Worm (Caenorhabditis elegans) whole organism, L4 larva: Measurements from ENCODE around the gene C16C8.18.

Experiments used
- daf-8 ChIP-seq: fragments of 200-800 bp; sonication (Bioruptor generic); IDR thresholded peaks from 2 replicates; pipeline ENCODE4 v1.3.6; 2022; ENCODE audit warnings: missing genetic modification characterization, missing compliant biosample characterization
- fos-1 ChIP-seq: fragments of 150-350 bp; optimal IDR thresholded peaks from 2 replicates; lab custom pipeline; 2014; ENCODE audit warnings: missing biosample characterization, missing genetic modification characterization
- lin-39 ChIP-seq: fragments of 150-350 bp; optimal IDR thresholded peaks from 2 replicates; lab custom pipeline; 2014; ENCODE audit warnings: missing biosample characterization, missing genetic modification reagents, missing genetic modification characterization
- lsy-2 ChIP-seq, 2 experiments: fragments of 150-350 bp in 1 of 2; sonication (generic microtip) in 1 of 2; optimal IDR thresholded peaks; 2 replicates each; lab custom pipeline; 2014 to 2017; ENCODE audit warnings: missing biosample characterization in 2 of 2, missing genetic modification characterization in 2 of 2
- nhr-11 ChIP-seq: fragments of 150-350 bp; optimal IDR thresholded peaks from 2 replicates; lab custom pipeline; 2014; ENCODE audit warnings: missing biosample characterization, missing genetic modification characterization
- nhr-237 ChIP-seq: sonication (generic microtip); optimal IDR thresholded peaks from 2 replicates; lab custom pipeline; 2017; ENCODE audit warnings: missing biosample characterization, missing genetic modification characterization
- unc-62 ChIP-seq, 3 experiments: fragments of 150-350 bp in 1 of 3; sonication (generic microtip); optimal IDR thresholded peaks in 2 of 3; peaks in 1 of 3; 1 replicate in 1 of 3; 2 replicates in 2 of 3; lab custom pipeline; 2014 to 2017; ENCODE audit warnings: missing biosample characterization in 3 of 3, missing genetic modification characterization in 3 of 3, missing genetic modification reagents in 3 of 3, missing genotype in 1 of 3
- ztf-11 ChIP-seq: fragments of 150-350 bp; optimal IDR thresholded peaks from 2 replicates; lab custom pipeline; 2014; ENCODE audit warnings: missing biosample characterization, missing genetic modification characterization

- no peak for TF ChIP-seq fos-1 (tag; lab: Kevin White, UChicago)
- no peak for TF ChIP-seq ztf-11 (tag; lab: Kevin White, UChicago)
- no peak for TF ChIP-seq nhr-11 (tag; lab: Kevin White, UChicago)
- TF ChIP-seq daf-8 (GFP tag; lab: Robert Waterston, UW): no peak
- TF ChIP-seq unc-62 (GFP tag; optimal IDR thresholded peaks at IDR 0.05 in 1 of 2; lab: Kevin White, UChicago): no peak
- no peak for TF ChIP-seq unc-62 (tag; optimal IDR thresholded peaks at IDR 0.05; lab: Kevin White, UChicago)
- TF ChIP-seq nhr-237 (tag; lab: Kevin White, UChicago): no peak
- no peak for TF ChIP-seq lin-39 (tag; lab: Kevin White, UChicago)
- TF ChIP-seq lsy-2 (tag; optimal IDR thresholded peaks at IDR 0.05; lab: Kevin White, UChicago): no peak
Observed at ce11 chrII:3461586-3461985, 32.1 kb downstream of the C16C8.18 start, which contains the start of gene C16C8.8.
